In genomic region chrX:20656535-20657350, dm6 we compare ENCODE assay signal across 1 fruit fly cellular context.
A peak's percentile ranks its signal among the peaks of the same experiment; 100 is the strongest.
TF ChIP-seq lines count a peak whose summit lies in the region.

TSS of gene Cyp6v1 (plus strand) at chrX:20657122.

TF ChIP-seq in whole organism, embryonic, 481 proteins besides CTCF, POLR2A, EP300 and RAD21 (continued from another document and continues in another):
- peak; percentile 0 for TF ChIP-seq CG34376 (GFP tag; optimal IDR thresholded peaks at IDR 0.05; lab: Kevin White, UChicago)
- peak; percentile 63 for TF ChIP-seq CoRest (tag; optimal IDR thresholded peaks at IDR 0.05; lab: Kevin White, UChicago)
- TF ChIP-seq fd64A (GFP tag; optimal IDR thresholded peaks at IDR 0.05; lab: Kevin White, UChicago), result no peak
- TF ChIP-seq Mrtf (GFP tag; IDR thresholded peaks at IDR 0.05; lab: Robert Waterston, UW), result no peak
- TF ChIP-seq nmo (GFP tag; optimal IDR thresholded peaks at IDR 0.05; lab: Kevin White, UChicago), result peak; percentile 53
- no peak for TF ChIP-seq CG34422 (GFP tag; IDR thresholded peaks at IDR 0.05; lab: Robert Waterston, UW)
- TF ChIP-seq bbx (GFP tag; IDR thresholded peaks at IDR 0.05; lab: Robert Waterston, UW; ENCODE audit: partially characterized antibody), result no peak
- TF ChIP-seq nom (GFP tag; optimal IDR thresholded peaks at IDR 0.05; lab: Kevin White, UChicago), result peak; percentile 7
- peak; percentile 4 for TF ChIP-seq CG1602 (GFP tag; optimal IDR thresholded peaks at IDR 0.05; lab: Kevin White, UChicago)
- no peak for TF ChIP-seq Gsc (GFP tag; IDR thresholded peaks at IDR 0.05; lab: Robert Waterston, UW)
- no peak for TF ChIP-seq ac (GFP tag; optimal IDR thresholded peaks at IDR 0.05; lab: Kevin White, UChicago)
- TF ChIP-seq CG17328 (GFP tag; IDR thresholded peaks at IDR 0.05; lab: Robert Waterston, UW), result no peak
- no peak for TF ChIP-seq CG7372 (GFP tag; IDR thresholded peaks at IDR 0.05; lab: Robert Waterston, UW)
- TF ChIP-seq Oaz (GFP tag; IDR thresholded peaks at IDR 0.05; lab: Robert Waterston, UW), result no peak
- no peak for TF ChIP-seq Chrac-16 (GFP tag; optimal IDR thresholded peaks at IDR 0.05; lab: Kevin White, UChicago)
- no peak for TF ChIP-seq Hr39 (optimal IDR thresholded peaks at IDR 0.05; lab: Kevin White, UChicago)
- 0 out of 2 replicates have a peak, but pooled peaks have one; percentile 13 for TF ChIP-seq esg (GFP tag; conservative IDR thresholded peaks at IDR 0.05; lab: Robert Waterston, UW)
- peak; percentile 58; the same call in 2 of the 3 replicates for TF ChIP-seq row (GFP tag; IDR thresholded peaks at IDR 0.05; lab: Robert Waterston, UW)
- no peak for TF ChIP-seq HLHmδ (GFP tag; optimal IDR thresholded peaks at IDR 0.05; lab: Kevin White, UChicago)
- no peak for TF ChIP-seq pros (GFP tag; optimal IDR thresholded peaks at IDR 0.05; lab: Kevin White, UChicago)
- no peak for TF ChIP-seq Bdp1 (GFP tag; optimal IDR thresholded peaks at IDR 0.05; lab: Kevin White, UChicago)
- no peak for TF ChIP-seq E2f1 (GFP tag; IDR thresholded peaks at IDR 0.05; lab: Robert Waterston, UW)
- TF ChIP-seq CG17359 (tag; optimal IDR thresholded peaks at IDR 0.05; lab: Kevin White, UChicago), result no peak
- no peak for TF ChIP-seq CG5245 (GFP tag; optimal IDR thresholded peaks at IDR 0.05; lab: Kevin White, UChicago)
- no peak for TF ChIP-seq pfk (GFP tag; optimal IDR thresholded peaks at IDR 0.05; lab: Kevin White, UChicago)
- TF ChIP-seq CG10147 (GFP tag; optimal IDR thresholded peaks at IDR 0.05; lab: Kevin White, UChicago), result peak; percentile 44
- no peak for TF ChIP-seq Dp (GFP tag; optimal IDR thresholded peaks at IDR 0.05; lab: Kevin White, UChicago)
- no peak for TF ChIP-seq CG9609 (GFP tag; optimal IDR thresholded peaks at IDR 0.05; lab: Kevin White, UChicago)
- TF ChIP-seq CG2712 (tag; optimal IDR thresholded peaks at IDR 0.05; lab: Kevin White, UChicago), result peak; percentile 19
- TF ChIP-seq CG7786 (GFP tag; optimal IDR thresholded peaks at IDR 0.05; lab: Kevin White, UChicago), result no peak
- peak; percentile 53 for TF ChIP-seq lilli (GFP tag; optimal IDR thresholded peaks at IDR 0.05; lab: Kevin White, UChicago)
- no peak for TF ChIP-seq Jarid2 (GFP tag; optimal IDR thresholded peaks at IDR 0.05; lab: Kevin White, UChicago)
- no peak for TF ChIP-seq CG12071 (GFP tag; optimal IDR thresholded peaks at IDR 0.05; lab: Kevin White, UChicago)
- peak; percentile 57 for TF ChIP-seq CG9727 (GFP tag; optimal IDR thresholded peaks at IDR 0.05; lab: Kevin White, UChicago)
- no peak for TF ChIP-seq jumu (GFP tag; optimal IDR thresholded peaks at IDR 0.05; lab: Kevin White, UChicago)
- no peak for TF ChIP-seq CG12299 (tag; optimal IDR thresholded peaks at IDR 0.05; lab: Kevin White, UChicago)
- no peak for TF ChIP-seq CG32767 (GFP tag; IDR thresholded peaks at IDR 0.05; lab: Robert Waterston, UW)
- no peak for TF ChIP-seq CG3407 (GFP tag; optimal IDR thresholded peaks at IDR 0.05; lab: Kevin White, UChicago)
- no peak for TF ChIP-seq CG12219 (GFP tag; optimal IDR thresholded peaks at IDR 0.05; lab: Kevin White, UChicago)
- no peak for TF ChIP-seq CG1647 (GFP tag; optimal IDR thresholded peaks at IDR 0.05; lab: Kevin White, UChicago)
- peak; percentile 21 for TF ChIP-seq run (tag; optimal IDR thresholded peaks at IDR 0.05; lab: Kevin White, UChicago)
- peak; percentile 29; the same call in 1 of the 3 replicates for TF ChIP-seq dysf (GFP tag; IDR thresholded peaks at IDR 0.05; lab: Robert Waterston, UW)
- TF ChIP-seq CG18476 (GFP tag; optimal IDR thresholded peaks at IDR 0.05; lab: Kevin White, UChicago), result no peak
- no peak for TF ChIP-seq CG11398 (GFP tag; optimal IDR thresholded peaks at IDR 0.05; lab: Kevin White, UChicago)
- no peak for TF ChIP-seq tgo (GFP tag; IDR thresholded peaks at IDR 0.05; lab: Robert Waterston, UW)
- no peak for TF ChIP-seq D (optimal IDR thresholded peaks at IDR 0.05; lab: Kevin White, UChicago)
- TF ChIP-seq D (GFP tag; optimal IDR thresholded peaks at IDR 0.05; lab: Kevin White, UChicago), result no peak
- no peak for TF ChIP-seq CG14710 (tag; optimal IDR thresholded peaks at IDR 0.05; lab: Kevin White, UChicago)
- TF ChIP-seq Fer3 (tag; optimal IDR thresholded peaks at IDR 0.05; lab: Kevin White, UChicago), result no peak
- no peak for TF ChIP-seq Stat92E (GFP tag; optimal IDR thresholded peaks at IDR 0.05; lab: Kevin White, UChicago)
- no peak for TF ChIP-seq trem (tag; optimal IDR thresholded peaks at IDR 0.05; lab: Kevin White, UChicago)
- TF ChIP-seq CG14667 (GFP tag; IDR thresholded peaks at IDR 0.05; lab: Robert Waterston, UW), result no peak
- no peak for TF ChIP-seq CG4424 (GFP tag; optimal IDR thresholded peaks at IDR 0.05; lab: Kevin White, UChicago)
- TF ChIP-seq rib (GFP tag; IDR thresholded peaks at IDR 0.05; lab: Robert Waterston, UW), result no peak
- peak; percentile 21 for TF ChIP-seq CG12155 (GFP tag; optimal IDR thresholded peaks at IDR 0.05; lab: Kevin White, UChicago)
- no peak for TF ChIP-seq Dll (GFP tag; IDR thresholded peaks at IDR 0.05; lab: Robert Waterston, UW; ENCODE audit: partially characterized antibody)
- TF ChIP-seq CG9437 (GFP tag; optimal IDR thresholded peaks at IDR 0.05; lab: Kevin White, UChicago), result peak; percentile 36
- TF ChIP-seq CG31365 (tag; optimal IDR thresholded peaks at IDR 0.05; lab: Kevin White, UChicago), result no peak
- TF ChIP-seq CG7987 (GFP tag; optimal IDR thresholded peaks at IDR 0.05; lab: Kevin White, UChicago), result no peak
- TF ChIP-seq CG11456 (GFP tag; IDR thresholded peaks at IDR 0.05; lab: Robert Waterston, UW), result no peak
- no peak for TF ChIP-seq Atf6 (GFP tag; IDR thresholded peaks at IDR 0.05; lab: Robert Waterston, UW)
- peak; percentile 55; the same call in 1 of the 2 replicates for TF ChIP-seq CG31441 (GFP tag; IDR thresholded peaks at IDR 0.05; lab: Robert Waterston, UW)
- TF ChIP-seq dpn (GFP tag; optimal IDR thresholded peaks at IDR 0.05; lab: Kevin White, UChicago), result peak in 1 of 2 experiments; percentile 6
- no peak for TF ChIP-seq br (optimal IDR thresholded peaks at IDR 0.05; lab: Kevin White, UChicago)
- TF ChIP-seq Ets65A (GFP tag; lab: Kevin White, UChicago), result peak; percentile 38
- no peak for TF ChIP-seq CG15601 (tag; optimal IDR thresholded peaks at IDR 0.05; lab: Kevin White, UChicago)
- no peak for TF ChIP-seq CG8944 (GFP tag; optimal IDR thresholded peaks at IDR 0.05; lab: Kevin White, UChicago)
- peak; percentile 39 for TF ChIP-seq CG17385 (GFP tag; optimal IDR thresholded peaks at IDR 0.05; lab: Kevin White, UChicago)
- TF ChIP-seq CG4404 (GFP tag; IDR thresholded peaks at IDR 0.05; lab: Robert Waterston, UW), result 0 out of 2 replicates have a peak, but pooled peaks have one; percentile 10
- no peak for TF ChIP-seq abd-A (tag; optimal IDR thresholded peaks at IDR 0.05; lab: Kevin White, UChicago)
- no peak for TF ChIP-seq Bteb2 (GFP tag; optimal IDR thresholded peaks at IDR 0.05; lab: Kevin White, UChicago)
- TF ChIP-seq HLH54F (GFP tag; optimal IDR thresholded peaks at IDR 0.05; lab: Kevin White, UChicago), result peak; percentile 17
- no peak for TF ChIP-seq CG2129 (GFP tag; IDR thresholded peaks at IDR 0.05; lab: Robert Waterston, UW; ENCODE audit: partially characterized antibody)
- peak; percentile 0 for TF ChIP-seq Fer1 (GFP tag; optimal IDR thresholded peaks at IDR 0.05; lab: Kevin White, UChicago)
- TF ChIP-seq CG14860 (GFP tag; IDR thresholded peaks at IDR 0.05; lab: Robert Waterston, UW; ENCODE audit: partially characterized antibody), result no peak
- TF ChIP-seq CG3281 (GFP tag; optimal IDR thresholded peaks at IDR 0.05; lab: Kevin White, UChicago), result peak; percentile 74
- peak; percentile 62 for TF ChIP-seq Hmr (GFP tag; optimal IDR thresholded peaks at IDR 0.05; lab: Kevin White, UChicago)
- no peak for TF ChIP-seq Dad (GFP tag; optimal IDR thresholded peaks at IDR 0.05; lab: Kevin White, UChicago)
- no peak for TF ChIP-seq en (GFP tag; optimal IDR thresholded peaks at IDR 0.05; lab: Kevin White, UChicago)
- no peak for TF ChIP-seq Side (GFP tag; optimal IDR thresholded peaks at IDR 0.05; lab: Kevin White, UChicago)
- TF ChIP-seq Taf1 (GFP tag; IDR thresholded peaks at IDR 0.05; lab: Robert Waterston, UW), result no peak
- peak; percentile 45 for TF ChIP-seq CG9932 (GFP tag; IDR thresholded peaks at IDR 0.05; lab: Robert Waterston, UW)
- peak; percentile 54 for TF ChIP-seq D19B (GFP tag; optimal IDR thresholded peaks at IDR 0.05; lab: Kevin White, UChicago)
- peak; percentile 27 for TF ChIP-seq CG18011 (GFP tag; optimal IDR thresholded peaks at IDR 0.05; lab: Kevin White, UChicago)
- no peak for TF ChIP-seq twi (tag; optimal IDR thresholded peaks at IDR 0.05; lab: Kevin White, UChicago)
- TF ChIP-seq ewg (GFP tag; optimal IDR thresholded peaks at IDR 0.05; lab: Kevin White, UChicago), result no peak
- no peak for TF ChIP-seq CG8290 (GFP tag; optimal IDR thresholded peaks at IDR 0.05; lab: Kevin White, UChicago)
- no peak for TF ChIP-seq CG8290 (tag; optimal IDR thresholded peaks at IDR 0.05; lab: Kevin White, UChicago)
- TF ChIP-seq fu2 (GFP tag; optimal IDR thresholded peaks at IDR 0.05; lab: Kevin White, UChicago), result no peak
- TF ChIP-seq Ptx1 (GFP tag; IDR thresholded peaks at IDR 0.05; lab: Robert Waterston, UW), result peak; percentile 51
- TF ChIP-seq chm (GFP tag; IDR thresholded peaks at IDR 0.05; lab: Robert Waterston, UW), result no peak
- TF ChIP-seq CG10209 (GFP tag; optimal IDR thresholded peaks at IDR 0.05; lab: Kevin White, UChicago), result peak; percentile 44
- no peak for TF ChIP-seq CG4820 (GFP tag; optimal IDR thresholded peaks at IDR 0.05; lab: Kevin White, UChicago)
- no peak for TF ChIP-seq gfzf (GFP tag; optimal IDR thresholded peaks at IDR 0.05; lab: Kevin White, UChicago)
- peak; percentile 91 for TF ChIP-seq Adf1 (GFP tag; IDR thresholded peaks at IDR 0.05; lab: Robert Waterston, UW)
- no peak for TF ChIP-seq CG3838 (GFP tag; optimal IDR thresholded peaks at IDR 0.05; lab: Kevin White, UChicago)
- TF ChIP-seq sc (optimal IDR thresholded peaks at IDR 0.05; lab: Kevin White, UChicago), result no peak
- no peak for TF ChIP-seq sc (GFP tag; optimal IDR thresholded peaks at IDR 0.05; lab: Kevin White, UChicago)
- TF ChIP-seq CG10462 (GFP tag; optimal IDR thresholded peaks at IDR 0.05; lab: Kevin White, UChicago), result no peak
- no peak for TF ChIP-seq sima (GFP tag; optimal IDR thresholded peaks at IDR 0.05; lab: Kevin White, UChicago)
- no peak for TF ChIP-seq CG6175 (GFP tag; IDR thresholded peaks at IDR 0.05; lab: Robert Waterston, UW)
- no peak for TF ChIP-seq MBD-R2 (GFP tag; IDR thresholded peaks at IDR 0.05; lab: Robert Waterston, UW)
- TF ChIP-seq CG3163 (GFP tag; optimal IDR thresholded peaks at IDR 0.05; lab: Kevin White, UChicago), result peak; percentile 3
- TF ChIP-seq CG13287 (GFP tag; IDR thresholded peaks at IDR 0.05; lab: Robert Waterston, UW; ENCODE audit: partially characterized antibody), result no peak
- no peak for TF ChIP-seq CG10267 (tag; optimal IDR thresholded peaks at IDR 0.05; lab: Kevin White, UChicago)
- no peak; the same call in 1 of the 2 replicates for TF ChIP-seq wdn (GFP tag; IDR thresholded peaks at IDR 0.05; lab: Robert Waterston, UW)
- no peak for TF ChIP-seq tin (GFP tag; optimal IDR thresholded peaks at IDR 0.05; lab: Kevin White, UChicago)
- no peak for TF ChIP-seq tap (tag; optimal IDR thresholded peaks at IDR 0.05; lab: Kevin White, UChicago)
- no peak for TF ChIP-seq da (GFP tag; optimal IDR thresholded peaks at IDR 0.05; lab: Kevin White, UChicago)
- TF ChIP-seq CG30403 (GFP tag; optimal IDR thresholded peaks at IDR 0.05; lab: Kevin White, UChicago), result peak; percentile 57
- peak; percentile 15 for TF ChIP-seq fd3F (GFP tag; optimal IDR thresholded peaks at IDR 0.05; lab: Kevin White, UChicago)
- no peak for TF ChIP-seq kni (GFP tag; optimal IDR thresholded peaks at IDR 0.05; lab: Kevin White, UChicago)
- no peak for TF ChIP-seq CG14441 (GFP tag; IDR thresholded peaks at IDR 0.05; lab: Robert Waterston, UW)
- TF ChIP-seq Aef1 (GFP tag; IDR thresholded peaks at IDR 0.05; lab: Robert Waterston, UW), result peak; percentile 33; the same call in 1 of the 3 replicates
- no peak for TF ChIP-seq CG10431 (GFP tag; optimal IDR thresholded peaks at IDR 0.05; lab: Kevin White, UChicago)
- no peak for TF ChIP-seq CG1792 (GFP tag; optimal IDR thresholded peaks at IDR 0.05; lab: Kevin White, UChicago)
- no peak for TF ChIP-seq Elba2 (GFP tag; optimal IDR thresholded peaks at IDR 0.05; lab: Kevin White, UChicago)
- TF ChIP-seq ara (GFP tag; IDR thresholded peaks at IDR 0.05; lab: Robert Waterston, UW), result no peak
- no peak for TF ChIP-seq CG42726 (GFP tag; IDR thresholded peaks at IDR 0.05; lab: Robert Waterston, UW; ENCODE audit: partially characterized antibody)
- peak; percentile 70 for TF ChIP-seq CG7556 (GFP tag; optimal IDR thresholded peaks at IDR 0.05; lab: Kevin White, UChicago)
- no peak for TF ChIP-seq CG17802 (tag; optimal IDR thresholded peaks at IDR 0.05; lab: Kevin White, UChicago)
- TF ChIP-seq ken (GFP tag; IDR thresholded peaks at IDR 0.05; lab: Robert Waterston, UW), result no peak
- no peak for TF ChIP-seq CG10274 (GFP tag; optimal IDR thresholded peaks at IDR 0.05; lab: Kevin White, UChicago)
- no peak for TF ChIP-seq psq (GFP tag; optimal IDR thresholded peaks at IDR 0.05; lab: Kevin White, UChicago)
- no peak for TF ChIP-seq CG18764 (GFP tag; optimal IDR thresholded peaks at IDR 0.05; lab: Kevin White, UChicago)
- TF ChIP-seq Abd-B (GFP tag; optimal IDR thresholded peaks at IDR 0.05; lab: Kevin White, UChicago), result peak; percentile 49
- peak; percentile 27 for TF ChIP-seq Xbp1 (GFP tag; optimal IDR thresholded peaks at IDR 0.05; lab: Kevin White, UChicago)
- TF ChIP-seq slou (GFP tag; optimal IDR thresholded peaks at IDR 0.05; lab: Kevin White, UChicago), result peak; percentile 32
- TF ChIP-seq crc (GFP tag; optimal IDR thresholded peaks at IDR 0.05; lab: Kevin White, UChicago), result no peak
- TF ChIP-seq kah (GFP tag; optimal IDR thresholded peaks at IDR 0.05; lab: Kevin White, UChicago), result no peak
- TF ChIP-seq Hr78 (GFP tag; optimal IDR thresholded peaks at IDR 0.05; lab: Kevin White, UChicago), result no peak
- no peak for TF ChIP-seq CG15696 (tag; optimal IDR thresholded peaks at IDR 0.05; lab: Kevin White, UChicago)
- TF ChIP-seq Max (GFP tag; optimal IDR thresholded peaks at IDR 0.05; lab: Kevin White, UChicago), result no peak
- TF ChIP-seq grn (GFP tag; optimal IDR thresholded peaks at IDR 0.05; lab: Kevin White, UChicago), result no peak
- no peak for TF ChIP-seq H2.0 (GFP tag; IDR thresholded peaks at IDR 0.05; lab: Robert Waterston, UW)
- TF ChIP-seq bcd (GFP tag; optimal IDR thresholded peaks at IDR 0.05; lab: Kevin White, UChicago), result peak; percentile 63
- no peak for TF ChIP-seq pan (optimal IDR thresholded peaks at IDR 0.05; lab: Kevin White, UChicago)
- no peak for TF ChIP-seq pan (GFP tag; optimal IDR thresholded peaks at IDR 0.05 in 1 of 2, IDR thresholded peaks at IDR 0.05 in 1 of 2)
